Worm (Caenorhabditis elegans): Measurements from ENCODE around the gene lipl-4.

Gene lipl-4

DNA sequence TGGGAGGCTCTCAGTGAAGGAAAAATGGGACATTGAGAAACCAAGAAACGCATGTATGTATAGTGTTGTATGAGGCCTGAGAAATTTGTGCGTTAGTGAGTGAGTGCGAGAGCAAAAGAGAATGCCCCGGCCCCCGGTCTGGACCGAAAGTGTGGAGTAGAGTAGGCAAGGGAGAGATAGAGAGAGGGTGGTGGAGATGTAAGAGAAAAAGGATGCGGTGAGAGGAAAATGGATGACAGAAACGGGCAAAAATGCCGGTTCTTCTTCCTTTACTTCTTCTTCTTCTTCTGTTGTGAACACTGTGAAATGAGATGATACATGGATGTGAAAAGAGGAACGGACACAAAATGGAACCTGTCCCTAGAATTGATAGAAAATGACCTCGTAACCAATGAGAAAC, 11.6 kb upstream of the lipl-4 start:
- TF ChIP-seq unc-120 (tag; optimal IDR thresholded peaks at IDR 0.05; ENCODE audit: poor library complexity, severe bottlenecking) (peak; percentile 12), unc-39 (tag; optimal IDR thresholded peaks at IDR 0.05) (no peak), cnd-1 (tag; optimal IDR thresholded peaks at IDR 0.05) (no peak), tbx-8 (GFP tag; optimal IDR thresholded peaks at IDR 0.05) (no peak), nhr-12 (tag; optimal IDR thresholded peaks at IDR 0.05) (no peak), sptf-1 (tag; optimal IDR thresholded peaks at IDR 0.05) (peak; percentile 44)

DNA sequence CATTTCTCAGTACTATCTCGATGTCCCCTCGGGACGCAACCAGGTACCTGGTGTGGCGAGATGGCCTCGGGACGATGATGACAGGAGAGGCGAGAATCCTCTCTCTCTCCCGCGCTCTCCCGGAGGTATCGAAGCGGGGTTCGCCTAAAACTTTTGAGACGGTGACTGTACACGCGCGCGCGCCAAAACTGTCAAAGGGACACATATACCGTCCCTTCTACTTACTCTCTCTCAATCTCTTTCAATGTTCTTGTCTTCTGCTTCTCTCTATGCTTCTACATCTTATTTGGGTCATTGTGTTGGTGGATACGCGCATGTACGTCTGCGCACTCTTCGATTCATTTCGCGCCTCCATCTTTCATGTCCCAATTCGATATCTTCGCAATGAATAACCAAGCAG, 8.1 kb upstream of the lipl-4 start:
- TF ChIP-seq ces-1 (GFP tag; optimal IDR thresholded peaks at IDR 0.05) (no peak), tbx-8 (GFP tag; optimal IDR thresholded peaks at IDR 0.05) (no peak), unc-120 (tag; optimal IDR thresholded peaks at IDR 0.05; ENCODE audit: poor library complexity, severe bottlenecking) (peak; percentile 2), lsy-2 (tag; optimal IDR thresholded peaks at IDR 0.05) (no peak), ztf-11 (tag; optimal IDR thresholded peaks at IDR 0.05) (no peak), cnd-1 (tag; optimal IDR thresholded peaks at IDR 0.05) (peak; percentile 48), elt-1 (tag; optimal IDR thresholded peaks at IDR 0.05; ENCODE audit: borderline replicate concordance, insufficient read depth) (no peak), ham-2 (GFP tag; optimal IDR thresholded peaks at IDR 0.05) (peak; percentile 84), nhr-2 (tag; optimal IDR thresholded peaks at IDR 0.05) (no peak)

DNA sequence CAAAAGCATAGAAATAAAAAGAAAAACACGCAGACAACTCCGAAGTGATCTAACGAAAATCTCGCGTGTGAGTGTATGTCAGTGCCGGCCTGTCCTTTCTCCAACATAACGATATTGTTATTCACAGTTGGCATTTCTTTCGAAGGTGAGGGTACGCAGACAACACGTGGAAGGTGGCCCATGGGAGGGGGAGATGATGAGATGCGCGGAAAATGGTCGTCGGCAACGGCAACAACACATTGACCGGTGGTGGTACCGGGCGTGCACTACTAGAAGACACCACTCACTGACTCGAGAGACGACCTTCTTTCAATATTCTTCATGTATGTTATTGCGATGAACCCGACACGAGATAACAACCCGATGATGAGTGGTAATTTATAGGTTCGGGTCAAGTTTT, 5.0 kb upstream of the lipl-4 start:
- TF ChIP-seq nhr-2 (tag; optimal IDR thresholded peaks at IDR 0.05) (peak; percentile 95), ztf-11 (tag; optimal IDR thresholded peaks at IDR 0.05) (no peak)

DNA sequence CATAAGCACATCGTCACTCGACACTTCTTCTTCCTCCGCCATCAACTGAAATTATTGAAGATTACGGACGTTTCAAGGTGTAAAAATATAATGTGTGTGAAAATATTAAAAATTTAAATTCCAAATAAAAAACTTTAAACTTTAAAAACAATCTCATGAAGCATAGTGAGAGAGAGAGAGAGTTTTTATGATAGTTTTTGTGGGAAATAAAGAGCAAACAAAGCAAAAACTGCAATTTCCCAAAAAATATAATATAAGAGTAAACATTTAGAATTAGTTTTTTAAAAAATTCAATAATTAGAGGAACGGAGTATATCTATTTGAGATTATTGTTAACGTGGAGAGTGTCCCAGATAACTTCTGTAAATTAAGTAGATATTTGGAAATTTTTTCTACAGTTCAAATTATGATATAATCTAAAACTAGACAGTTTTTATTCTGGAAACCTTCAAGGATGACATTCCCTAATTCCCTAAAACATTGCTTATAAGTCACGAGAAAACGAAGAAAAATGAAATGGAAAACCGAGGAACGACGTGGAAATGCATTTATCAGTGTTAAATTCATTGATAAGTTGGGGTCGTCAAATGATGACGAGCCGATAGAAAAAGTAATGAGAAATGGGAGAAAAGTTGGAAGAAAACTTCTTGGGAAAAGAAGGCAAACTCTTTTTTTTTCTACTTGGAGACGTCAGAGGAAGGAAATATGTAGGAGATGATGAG, 3.4 kb upstream of the lipl-4 start, which contains the start of gene dre-1:
TSS of gene dre-1 (minus strand) at position 51 of the 722 bp plus-strand sequence.
- TF ChIP-seq pha-4 (tag; optimal IDR thresholded peaks at IDR 0.05): no peak
- no peak for TF ChIP-seq unc-39 (tag; optimal IDR thresholded peaks at IDR 0.05)
- no peak for TF ChIP-seq lin-13 (tag; optimal IDR thresholded peaks at IDR 0.05)
- TF ChIP-seq snpc-4 (tag; optimal IDR thresholded peaks at IDR 0.05): no peak
- TF ChIP-seq nhr-76 (tag; optimal IDR thresholded peaks at IDR 0.05): no peak
- TF ChIP-seq elt-1 (tag; optimal IDR thresholded peaks at IDR 0.05; ENCODE audit: borderline replicate concordance, insufficient read depth): no peak
- TF ChIP-seq nhr-2 (tag; optimal IDR thresholded peaks at IDR 0.05): no peak
- TF ChIP-seq nhr-12 (tag; optimal IDR thresholded peaks at IDR 0.05): no peak
- TF ChIP-seq mab-5 (tag; optimal IDR thresholded peaks at IDR 0.05): no peak
- TF ChIP-seq ceh-83 (GFP tag; optimal IDR thresholded peaks at IDR 0.05): no peak
- no peak for TF ChIP-seq lsy-2 (tag; optimal IDR thresholded peaks at IDR 0.05)
- no peak for TF ChIP-seq mls-2 (tag; optimal IDR thresholded peaks at IDR 0.05)
- TF ChIP-seq ceh-43 (GFP tag; optimal IDR thresholded peaks at IDR 0.05): no peak
- TF ChIP-seq elt-3 (tag; optimal IDR thresholded peaks at IDR 0.05): no peak
- no peak for TF ChIP-seq bed-3 (GFP tag; optimal IDR thresholded peaks at IDR 0.05)

DNA sequence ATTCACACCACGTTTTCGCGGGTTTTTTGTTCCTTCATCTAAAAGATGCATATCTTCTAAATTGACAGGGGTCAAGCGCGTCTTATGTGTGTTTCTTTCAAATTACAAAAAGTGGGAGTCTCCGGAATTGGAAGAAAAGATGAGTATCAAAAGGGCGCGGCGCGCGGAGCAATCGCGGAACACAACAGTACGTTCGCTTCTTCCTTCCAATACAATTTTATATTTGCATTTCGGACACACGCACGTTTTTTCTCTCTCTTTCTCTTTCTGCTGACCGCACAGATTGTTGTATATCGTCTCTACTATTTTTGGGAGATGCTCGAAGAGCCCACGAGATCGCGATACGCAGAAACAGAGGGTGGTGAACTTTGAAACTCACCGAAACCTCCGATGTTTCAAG, 1.7 kb upstream of the lipl-4 start:
- TF ChIP-seq zip-8 (tag; optimal IDR thresholded peaks at IDR 0.05) (peak; percentile 9), unc-120 (tag; optimal IDR thresholded peaks at IDR 0.05; ENCODE audit: poor library complexity, severe bottlenecking) (no peak), lin-32 (GFP tag; optimal IDR thresholded peaks at IDR 0.05) (no peak), mls-2 (tag; optimal IDR thresholded peaks at IDR 0.05) (no peak), snpc-4 (tag; optimal IDR thresholded peaks at IDR 0.05) (no peak)

DNA sequence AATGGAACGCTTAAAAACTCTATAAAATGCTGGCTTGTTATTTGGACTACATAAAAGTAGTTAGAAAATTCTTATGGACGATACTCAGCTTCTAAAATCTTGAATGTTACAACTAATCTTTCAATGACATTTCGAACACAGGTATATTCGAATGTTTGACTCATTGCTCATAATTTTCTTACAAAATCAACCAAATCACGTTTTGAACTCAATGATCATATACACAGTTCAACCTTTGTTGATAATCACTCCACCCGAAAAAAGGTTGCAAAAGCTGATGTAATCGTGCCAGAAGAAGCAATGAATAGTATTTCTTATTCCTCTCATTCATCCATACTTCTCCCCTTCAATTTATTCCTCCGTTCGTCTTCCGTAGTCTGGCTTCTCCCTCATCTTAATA, 823 bp upstream of the lipl-4 start, which contains the start of gene K04A8.20:
TSS of gene K04A8.20 (plus strand) at position 301 of the 400 bp plus-strand sequence.
- no peak for TF ChIP-seq nhr-28 (tag; optimal IDR thresholded peaks at IDR 0.05)
- TF ChIP-seq nhr-2 (tag; optimal IDR thresholded peaks at IDR 0.05): no peak
- no peak for TF ChIP-seq ham-2 (GFP tag; optimal IDR thresholded peaks at IDR 0.05)
- TF ChIP-seq mab-5 (tag; optimal IDR thresholded peaks at IDR 0.05): no peak
- no peak for TF ChIP-seq lin-32 (GFP tag; optimal IDR thresholded peaks at IDR 0.05)
- no peak for TF ChIP-seq ceh-43 (GFP tag; optimal IDR thresholded peaks at IDR 0.05)
- TF ChIP-seq mep-1 (tag; optimal IDR thresholded peaks at IDR 0.05): no peak
- no peak for TF ChIP-seq mls-2 (tag; optimal IDR thresholded peaks at IDR 0.05)
